Fruit fly (Drosophila melanogaster) whole organism, prepupa: ENCODE results near the gene mub.

Experiments used
- Blimp-1 ChIP-seq: fragments of 200-800 bp; sonication (Bioruptor generic); optimal IDR thresholded peaks from 3 replicates; lab custom pipeline; 2017; ENCODE audit warnings: missing biosample characterization, missing genetic modification characterization, mild to moderate bottlenecking, moderate library complexity, missing genetic modification reagents
- ss ChIP-seq, 2 experiments: fragments of 200-800 bp; sonication (Bioruptor generic); optimal IDR thresholded peaks; 2 replicates in 1 of 2; 3 replicates in 1 of 2; lab custom pipeline; 2017 to 2018; ENCODE audit warnings: mild to moderate bottlenecking in 2 of 2, missing biosample characterization in 2 of 2, missing genetic modification characterization in 2 of 2, moderate library complexity in 1 of 2

dm6 chr3L:21894100-21894499 lies 49.5 kb downstream of the mub start:
- TF ChIP-seq Blimp-1 (GFP tag; lab: Kevin White, UChicago) (no peak), ss (GFP tag; optimal IDR thresholded peaks at IDR 0.05; lab: Kevin White, UChicago) (no peak)
